Worm (Caenorhabditis elegans) whole organism, L1 larva: ENCODE results near the gene gly-12.
A peak's percentile ranks its signal among the peaks of the same experiment; 100 is the strongest.

Source experiments
- C16A3.4 ChIP-seq: fragments of 150-350 bp; optimal IDR thresholded peaks from 2 replicates; lab custom pipeline; 2014; ENCODE audit warnings: missing biosample characterization, missing genetic modification characterization
- F16B12.6 ChIP-seq: fragments of 150-350 bp; optimal IDR thresholded peaks from 2 replicates; lab custom pipeline; 2014; ENCODE audit warnings: missing biosample characterization, missing genetic modification characterization
- Y116A8C.19 ChIP-seq: sonication (generic microtip); optimal IDR thresholded peaks from 2 replicates; lab custom pipeline; 2016; ENCODE audit warnings: missing compliant biosample characterization, missing genetic modification characterization, borderline replicate concordance
- aha-1 ChIP-seq: fragments of 150-350 bp; optimal IDR thresholded peaks from 2 replicates; lab custom pipeline; 2014; ENCODE audit warnings: missing biosample characterization, missing genetic modification characterization
- alr-1 ChIP-seq: fragments of 200-800 bp; sonication (Bioruptor generic); optimal IDR thresholded peaks from 2 replicates; lab custom pipeline; 2018; ENCODE audit warnings: borderline replicate concordance, mild to moderate bottlenecking, missing genetic modification characterization, missing compliant biosample characterization
- ceh-90 ChIP-seq: sonication (generic microtip); optimal IDR thresholded peaks from 2 replicates; lab custom pipeline; 2016; ENCODE audit warnings: missing genetic modification characterization, missing compliant biosample characterization
- efl-1 ChIP-seq, 4 experiments: fragments of 150-350 bp; optimal IDR thresholded peaks in 3 of 4; peaks in 1 of 4; 1 replicate in 1 of 4; 2 replicates in 3 of 4; lab custom pipeline; 2014; ENCODE audit warnings: missing biosample characterization in 2 of 4, missing genetic modification characterization in 2 of 4, missing genetic modification reagents in 2 of 4
- efl-3 ChIP-seq: fragments of 200-800 bp; sonication (Bioruptor generic); optimal IDR thresholded peaks from 2 replicates; lab custom pipeline; 2018; ENCODE audit warnings: mild to moderate bottlenecking, missing genetic modification characterization, missing compliant biosample characterization
- fkh-4 ChIP-seq: sonication (generic microtip); optimal IDR thresholded peaks from 2 replicates; lab custom pipeline; 2016; ENCODE audit warnings: missing compliant biosample characterization, missing genetic modification characterization, borderline replicate concordance
- fos-1 ChIP-seq: fragments of 150-350 bp; optimal IDR thresholded peaks from 2 replicates; lab custom pipeline; 2014; ENCODE audit warnings: missing biosample characterization, missing genetic modification characterization
- hlh-4 ChIP-seq: sonication (generic microtip); optimal IDR thresholded peaks from 2 replicates; lab custom pipeline; 2016; ENCODE audit warnings: mild to moderate bottlenecking, missing genetic modification characterization, missing compliant biosample characterization
- hpl-2 ChIP-seq: fragments of 150-350 bp; optimal IDR thresholded peaks from 2 replicates; lab custom pipeline; 2014; ENCODE audit warnings: missing biosample characterization, missing genetic modification reagents, missing genetic modification characterization
- jun-1 ChIP-seq: fragments of 150-350 bp; optimal IDR thresholded peaks from 2 replicates; lab custom pipeline; 2014; ENCODE audit warnings: missing biosample characterization, missing genetic modification reagents, missing genetic modification characterization
- lin-13 ChIP-seq: fragments of 150-350 bp; optimal IDR thresholded peaks from 2 replicates; lab custom pipeline; 2014; ENCODE audit warnings: missing biosample characterization, missing genetic modification reagents, missing genetic modification characterization
- lin-15B ChIP-seq: fragments of 150-350 bp; sonication (generic microtip); optimal IDR thresholded peaks from 3 replicates; lab custom pipeline; 2014; ENCODE audit warnings: missing biosample characterization, missing genetic modification characterization
- lin-35 ChIP-seq, 2 experiments: fragments of 150-350 bp; optimal IDR thresholded peaks; 2 replicates each; lab custom pipeline; 2014; ENCODE audit warnings: missing biosample characterization in 2 of 2, missing genetic modification characterization in 2 of 2, missing genetic modification reagents in 2 of 2
- lir-3 ChIP-seq: sonication (generic microtip); optimal IDR thresholded peaks from 2 replicates; lab custom pipeline; 2016; ENCODE audit warnings: mild to moderate bottlenecking, missing genetic modification characterization, moderate library complexity, missing compliant biosample characterization; ENCODE audit not compliant: poor library complexity
- mef-2 ChIP-seq: fragments of 150-350 bp; optimal IDR thresholded peaks from 2 replicates; lab custom pipeline; 2014; ENCODE audit warnings: missing biosample characterization, missing genetic modification characterization
- mep-1 ChIP-seq: fragments of 150-350 bp; optimal IDR thresholded peaks from 2 replicates; lab custom pipeline; 2014; ENCODE audit warnings: missing biosample characterization, missing genetic modification characterization
- nhr-12 ChIP-seq: sonication (generic microtip); optimal IDR thresholded peaks from 2 replicates; lab custom pipeline; 2017; ENCODE audit warnings: missing biosample characterization, missing genetic modification characterization
- nhr-237 ChIP-seq: fragments of 150-350 bp; optimal IDR thresholded peaks from 2 replicates; lab custom pipeline; 2014; ENCODE audit warnings: missing biosample characterization, missing genetic modification characterization
- nhr-71 ChIP-seq: sonication (generic microtip); optimal IDR thresholded peaks from 2 replicates; lab custom pipeline; 2016; ENCODE audit warnings: mild to moderate bottlenecking, missing genetic modification characterization, moderate library complexity, missing compliant biosample characterization
- nhr-77 ChIP-seq: fragments of 150-350 bp; optimal IDR thresholded peaks from 2 replicates; lab custom pipeline; 2014; ENCODE audit warnings: missing biosample characterization, missing genetic modification characterization
- nhr-84 ChIP-seq: sonication (generic microtip); optimal IDR thresholded peaks from 2 replicates; lab custom pipeline; 2017; ENCODE audit warnings: missing biosample characterization, missing genetic modification characterization
- pag-3 ChIP-seq: sonication (generic microtip); optimal IDR thresholded peaks from 2 replicates; lab custom pipeline; 2017; ENCODE audit warnings: missing genetic modification characterization, mild to moderate bottlenecking, missing compliant biosample characterization, antibody characterized with exemption, borderline replicate concordance; ENCODE audit not compliant: insufficient read depth
- pqm-1 ChIP-seq: sonication (generic microtip); optimal IDR thresholded peaks from 3 replicates; lab custom pipeline; 2017; ENCODE audit warnings: missing biosample characterization, missing genetic modification characterization
- rnt-1 ChIP-seq: sonication (generic microtip); optimal IDR thresholded peaks from 2 replicates; lab custom pipeline; 2016; ENCODE audit warnings: mild to moderate bottlenecking, missing genetic modification characterization, moderate library complexity, missing compliant biosample characterization
- sptf-1 ChIP-seq: fragments of 150-350 bp; optimal IDR thresholded peaks from 2 replicates; lab custom pipeline; 2014; ENCODE audit warnings: missing biosample characterization, missing genetic modification characterization
- sup-37 ChIP-seq: fragments of 200-800 bp; sonication (Bioruptor generic); optimal IDR thresholded peaks from 2 replicates; lab custom pipeline; 2018; ENCODE audit warnings: mild to moderate bottlenecking, missing genetic modification characterization, missing compliant biosample characterization
- tlp-1 ChIP-seq: fragments of 150-350 bp; optimal IDR thresholded peaks from 2 replicates; lab custom pipeline; 2014; ENCODE audit warnings: missing biosample characterization, missing genetic modification characterization
- unc-30 ChIP-seq: sonication (generic microtip); optimal IDR thresholded peaks from 2 replicates; lab custom pipeline; 2017; ENCODE audit warnings: missing biosample characterization, missing genetic modification characterization
- unc-86 ChIP-seq: sonication (generic microtip); optimal IDR thresholded peaks from 2 replicates; lab custom pipeline; 2016; ENCODE audit warnings: missing genetic modification characterization, missing compliant biosample characterization
- vab-15 ChIP-seq: sonication (generic microtip); optimal IDR thresholded peaks from 2 replicates; lab custom pipeline; 2017; ENCODE audit warnings: missing genotype, mild to moderate bottlenecking, missing genetic modification characterization, missing compliant biosample characterization
- xbp-1 ChIP-seq: sonication (generic microtip); optimal IDR thresholded peaks from 2 replicates; lab custom pipeline; 2016; ENCODE audit warnings: missing genetic modification characterization, missing compliant biosample characterization
- zag-1 ChIP-seq: fragments of 150-350 bp; optimal IDR thresholded peaks from 2 replicates; lab custom pipeline; 2014; ENCODE audit warnings: missing biosample characterization, missing genetic modification characterization
- zip-4 ChIP-seq: fragments of 200-800 bp; sonication (Bioruptor generic); optimal IDR thresholded peaks from 2 replicates; lab custom pipeline; 2018; ENCODE audit warnings: mild to moderate bottlenecking, missing genetic modification characterization, moderate library complexity, missing compliant biosample characterization
- ztf-11 ChIP-seq, 2 experiments: sonication (generic microtip); optimal IDR thresholded peaks; 2 replicates each; lab custom pipeline; 2016 to 2017; ENCODE audit warnings: missing genetic modification characterization in 2 of 2, missing biosample characterization in 1 of 2, missing compliant biosample characterization in 1 of 2

The gly-12 gene

DNA sequence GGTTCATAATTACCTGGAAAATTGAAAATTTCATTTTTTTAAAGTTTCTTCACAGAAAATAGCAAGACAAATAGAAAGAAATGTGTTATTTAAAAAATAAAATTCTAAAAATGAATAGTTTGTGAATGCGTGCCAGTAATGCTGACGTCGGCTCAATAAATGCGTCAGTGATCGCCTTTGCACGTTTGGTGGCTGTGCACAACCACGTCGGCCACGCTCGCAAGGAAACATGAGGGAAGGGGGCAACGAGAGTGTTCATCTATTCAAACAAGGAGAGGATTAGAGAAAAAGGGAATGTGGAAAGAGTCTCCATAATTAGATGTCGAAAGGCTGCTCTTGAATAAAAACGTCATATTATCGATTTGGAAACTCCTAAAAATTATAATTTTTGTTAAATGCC, 15.3 kb downstream of the gly-12 start, which contains the start of gene uggt-1 (continued):
- peak; percentile 32 for TF ChIP-seq sup-37
- no peak for TF ChIP-seq pqm-1
- TF ChIP-seq lir-3 (tag; lab: Kevin White, UChicago): peak; percentile 68
- TF ChIP-seq hlh-4 (tag; lab: Kevin White, UChicago): no peak
- no peak for TF ChIP-seq alr-1 (tag; lab: Kevin White, UChicago)
- TF ChIP-seq ztf-11 (tag; optimal IDR thresholded peaks at IDR 0.05; lab: Kevin White, UChicago): peak in 1 of 2 experiments; percentile 83
- TF ChIP-seq vab-15 (tag; lab: Kevin White, UChicago): no peak
- TF ChIP-seq hpl-2 (GFP tag; lab: Kevin White, UChicago): peak; percentile 71
- TF ChIP-seq C16A3.4 (tag; lab: Kevin White, UChicago): peak; percentile 90
- no peak for TF ChIP-seq pag-3 (tag; lab: Kevin White, UChicago)
- no peak for TF ChIP-seq ceh-90
- TF ChIP-seq fos-1 (tag; lab: Kevin White, UChicago): peak; percentile 81
- TF ChIP-seq mef-2: peak; percentile 67

DNA sequence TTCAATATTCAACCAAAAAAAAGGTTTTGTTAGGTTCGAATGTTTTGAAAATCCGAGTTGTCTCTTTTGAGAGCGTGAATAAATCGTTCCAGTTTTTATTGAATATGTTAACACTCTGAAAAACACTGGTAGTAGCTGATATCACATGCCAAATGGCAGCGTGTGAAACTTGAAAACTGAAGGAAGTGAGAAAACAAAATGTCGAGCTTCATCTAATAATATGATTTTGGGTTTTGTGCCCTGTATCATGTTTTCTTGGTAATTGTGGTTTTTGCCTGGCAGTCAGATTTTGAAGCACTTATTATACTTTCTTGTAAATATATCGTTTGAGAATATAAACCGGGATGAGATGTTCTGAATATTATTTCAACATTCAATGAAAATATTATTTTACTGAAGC, 17.1 kb downstream of the gly-12 start, which contains the start of gene F48E3.6:
Gene F48E3.6 (minus strand): TSS at position 101 of the 400 bp plus-strand sequence.
- TF ChIP-seq fkh-4 (tag; lab: Kevin White, UChicago): no peak
- no peak for TF ChIP-seq aha-1
- TF ChIP-seq C16A3.4 (tag; lab: Kevin White, UChicago): no peak
- TF ChIP-seq zag-1 (tag; lab: Kevin White, UChicago): no peak

DNA sequence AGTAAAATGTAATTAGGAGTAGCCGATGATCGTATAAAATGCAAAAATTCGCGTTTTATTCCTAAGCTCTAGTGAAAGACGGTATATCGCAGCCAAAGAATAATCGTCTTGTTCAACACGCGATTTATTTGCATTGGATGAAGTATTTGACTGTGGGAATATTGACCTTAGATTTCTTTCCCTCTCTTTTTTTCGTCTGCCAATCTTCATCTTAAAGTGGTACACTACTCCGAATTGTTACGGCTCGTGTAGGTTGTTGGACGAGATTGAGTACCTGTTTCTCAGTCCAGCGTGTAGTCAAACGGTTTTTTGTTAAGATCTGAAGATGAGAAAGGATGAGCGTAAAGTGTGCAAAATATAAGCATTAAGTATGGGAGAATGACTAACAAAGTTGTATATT, 20.9 kb downstream of the gly-12 start, which contains the start of gene lgc-11:
Gene lgc-11 (minus strand): TSS at position 101 of the 400 bp plus-strand sequence.
- TF ChIP-seq rnt-1 (tag; lab: Kevin White, UChicago) (no peak), lin-13 (no peak), nhr-71 (no peak), Y116A8C.19 (tag; lab: Kevin White, UChicago) (no peak), pag-3 (tag; lab: Kevin White, UChicago) (no peak), efl-1 (optimal IDR thresholded peaks at IDR 0.05; lab: Kevin White, UChicago) (no peak), efl-1 (GFP tag; optimal IDR thresholded peaks at IDR 0.05 in 1 of 2; lab: Kevin White, UChicago) (peak in 1 of 2 experiments; percentile 87)

ce11 chrX:7507141-7507540, 21.5 kb downstream of the gly-12 start:
- TF ChIP-seq efl-1 (optimal IDR thresholded peaks at IDR 0.05; lab: Kevin White, UChicago) (no peak), efl-1 (GFP tag; optimal IDR thresholded peaks at IDR 0.05 in 1 of 2; lab: Kevin White, UChicago) (no peak), F16B12.6 (tag; lab: Kevin White, UChicago) (no peak), jun-1 (no peak), lin-15B (tag; lab: Kevin White, UChicago) (no peak), zip-4 (GFP tag; lab: Kevin White, UChicago) (no peak), tlp-1 (no peak), efl-3 (GFP tag; lab: Kevin White, UChicago) (no peak), xbp-1 (tag; lab: Kevin White, UChicago) (no peak), mep-1 (tag; lab: Kevin White, UChicago) (no peak), unc-86 (tag; lab: Kevin White, UChicago) (no peak), nhr-84 (no peak), nhr-237 (tag; lab: Kevin White, UChicago) (no peak), fos-1 (tag; lab: Kevin White, UChicago) (no peak), sptf-1 (tag; lab: Kevin White, UChicago) (no peak), nhr-12 (tag; lab: Kevin White, UChicago) (no peak), nhr-77 (no peak), unc-30 (tag; lab: Kevin White, UChicago) (no peak), lin-35 (GFP tag; optimal IDR thresholded peaks at IDR 0.05; lab: Kevin White, UChicago) (no peak), fkh-4 (tag; lab: Kevin White, UChicago) (no peak), aha-1 (no peak)
